Worm (Caenorhabditis elegans) whole organism, L4 larva: Measurements from ENCODE around the gene srh-148.
"Not testable (repeated sequence)": the region's sequence is repeated elsewhere in the genome, so short reads cannot be mapped to it uniquely, and the experiment has no call there.

Experiments used
- F49E8.2 ChIP-seq: sonication (generic microtip); optimal IDR thresholded peaks from 2 replicates; lab custom pipeline; 2016; ENCODE audit warnings: missing compliant biosample characterization, mild to moderate bottlenecking, missing genetic modification characterization, borderline replicate concordance
- Y75B8A.6 ChIP-seq: fragments of 200-800 bp; sonication (Bioruptor generic); IDR thresholded peaks from 2 replicates; pipeline ENCODE4 v1.3.6; 2022; ENCODE audit warnings: missing genetic modification reagents, missing genetic modification characterization, missing compliant biosample characterization
- aha-1 ChIP-seq: fragments of 150-350 bp; peaks from one replicate; lab custom pipeline; 2014; ENCODE audit warnings: missing biosample characterization, missing genetic modification characterization
- aly-2 ChIP-seq: sonication (generic microtip); optimal IDR thresholded peaks from 2 replicates; lab custom pipeline; 2018; ENCODE audit warnings: missing biosample characterization, missing genetic modification characterization
- arid-1 ChIP-seq: fragments of 200-800 bp; sonication (Bioruptor generic); conservative IDR thresholded peaks from 2 replicates; pipeline ENCODE4 v1.3.6; 2022; ENCODE audit warnings: missing genetic modification reagents, missing genetic modification characterization, missing compliant biosample characterization
- ceh-82 ChIP-seq: sonication (generic microtip); optimal IDR thresholded peaks from 2 replicates; lab custom pipeline; 2017; ENCODE audit warnings: missing biosample characterization, missing genetic modification characterization
- daf-12 ChIP-seq: fragments of 150-350 bp; optimal IDR thresholded peaks from 2 replicates; lab custom pipeline; 2014; ENCODE audit warnings: missing biosample characterization, missing genetic modification reagents, missing genetic modification characterization
- daf-8 ChIP-seq: fragments of 200-800 bp; sonication (Bioruptor generic); IDR thresholded peaks from 2 replicates; pipeline ENCODE4 v1.3.6; 2022; ENCODE audit warnings: missing genetic modification characterization, missing compliant biosample characterization
- dmd-6 ChIP-seq: fragments of 200-800 bp; sonication (Bioruptor generic); IDR thresholded peaks from 2 replicates; pipeline ENCODE4 v1.3.6; 2022; ENCODE audit warnings: missing genetic modification reagents, missing genetic modification characterization, missing compliant biosample characterization
- dve-1 ChIP-seq: sonication (generic microtip); optimal IDR thresholded peaks from 2 replicates; lab custom pipeline; 2017; ENCODE audit warnings: antibody characterized with exemption, mild to moderate bottlenecking, missing genetic modification characterization, missing compliant biosample characterization; ENCODE audit not compliant: insufficient read depth
- egl-27 ChIP-seq: sonication (generic microtip); optimal IDR thresholded peaks from 3 replicates; lab custom pipeline; 2017; ENCODE audit warnings: missing biosample characterization, missing genetic modification reagents, missing genetic modification characterization
- fkh-10 ChIP-seq: fragments of 150-350 bp; optimal IDR thresholded peaks from 2 replicates; lab custom pipeline; 2014; ENCODE audit warnings: missing biosample characterization, missing genetic modification reagents, missing genetic modification characterization
- fos-1 ChIP-seq: fragments of 150-350 bp; optimal IDR thresholded peaks from 2 replicates; lab custom pipeline; 2014; ENCODE audit warnings: missing biosample characterization, missing genetic modification characterization
- gei-8 ChIP-seq: fragments of 200-800 bp; sonication (Bioruptor generic); optimal IDR thresholded peaks from 2 replicates; lab custom pipeline; 2018; ENCODE audit warnings: mild to moderate bottlenecking, missing genetic modification characterization, missing compliant biosample characterization
- hlh-30 ChIP-seq: sonication (generic microtip); optimal IDR thresholded peaks from 2 replicates; lab custom pipeline; 2017; ENCODE audit warnings: antibody characterized with exemption, mild to moderate bottlenecking, missing genetic modification characterization, missing compliant biosample characterization; ENCODE audit not compliant: insufficient read depth
- jun-1 ChIP-seq: fragments of 150-350 bp; optimal IDR thresholded peaks from 2 replicates; lab custom pipeline; 2014; ENCODE audit warnings: missing biosample characterization, missing genetic modification reagents, missing genetic modification characterization
- lim-7 ChIP-seq: fragments of 200-800 bp; sonication (Bioruptor generic); IDR thresholded peaks from 2 replicates; pipeline ENCODE4 v1.3.6; 2022; ENCODE audit warnings: missing genetic modification characterization, missing compliant biosample characterization
- lin-1 ChIP-seq: fragments of 200-800 bp; sonication (Bioruptor generic); IDR thresholded peaks from 2 replicates; pipeline ENCODE4 v1.3.6; 2022; ENCODE audit warnings: missing genetic modification reagents, missing genetic modification characterization, missing compliant biosample characterization
- lsy-2 ChIP-seq, 2 experiments: fragments of 150-350 bp in 1 of 2; sonication (generic microtip) in 1 of 2; optimal IDR thresholded peaks; 2 replicates each; lab custom pipeline; 2014 to 2017; ENCODE audit warnings: missing biosample characterization in 2 of 2, missing genetic modification characterization in 2 of 2
- madf-5 ChIP-seq, 2 experiments: fragments of 200-800 bp; sonication (Bioruptor generic); IDR thresholded peaks; 2 replicates each; pipeline ENCODE4 v1.3.6; 2022; ENCODE audit warnings: missing compliant biosample characterization in 2 of 2, missing genetic modification characterization in 2 of 2
- mxl-3 ChIP-seq: fragments of 200-800 bp; sonication (Bioruptor generic); optimal IDR thresholded peaks from 2 replicates; lab custom pipeline; 2018; ENCODE audit warnings: mild to moderate bottlenecking, missing genetic modification characterization, missing compliant biosample characterization
- nhr-25 ChIP-seq: sonication (generic microtip); optimal IDR thresholded peaks from 2 replicates; lab custom pipeline; 2017; ENCODE audit warnings: missing genetic modification characterization, mild to moderate bottlenecking, missing compliant biosample characterization, antibody characterized with exemption, moderate library complexity, borderline replicate concordance; ENCODE audit not compliant: insufficient read depth
- nhr-28 ChIP-seq: fragments of 150-350 bp; optimal IDR thresholded peaks from 2 replicates; lab custom pipeline; 2014; ENCODE audit warnings: missing biosample characterization, missing genetic modification characterization
- nhr-41 ChIP-seq: fragments of 200-800 bp; sonication (Bioruptor generic); IDR thresholded peaks from 2 replicates; pipeline ENCODE4 v1.3.6; 2022; ENCODE audit warnings: missing genetic modification reagents, missing genetic modification characterization, missing compliant biosample characterization
- nhr-48 ChIP-seq: sonication (generic microtip); optimal IDR thresholded peaks from 2 replicates; lab custom pipeline; 2016; ENCODE audit warnings: mild to moderate bottlenecking, missing genetic modification characterization, missing compliant biosample characterization
- php-3 ChIP-seq: fragments of 200-800 bp; sonication (Bioruptor generic); IDR thresholded peaks from 2 replicates; pipeline ENCODE4 v1.3.6; 2022; ENCODE audit warnings: missing genetic modification reagents, missing genetic modification characterization, missing compliant biosample characterization
- pqm-1 ChIP-seq: sonication (generic microtip); optimal IDR thresholded peaks from 2 replicates; lab custom pipeline; 2017; ENCODE audit warnings: missing biosample characterization, missing genetic modification characterization
- rbr-2 ChIP-seq: sonication (generic microtip); optimal IDR thresholded peaks from 2 replicates; lab custom pipeline; 2016; ENCODE audit warnings: missing genotype, missing genetic modification characterization, missing compliant biosample characterization
- snpc-1.2 ChIP-seq: fragments of 200-800 bp; sonication (Bioruptor generic); IDR thresholded peaks from 2 replicates; pipeline ENCODE4 v1.3.6; 2022; ENCODE audit warnings: missing genetic modification reagents, missing genetic modification characterization, missing compliant biosample characterization
- snpc-4 ChIP-seq: fragments of 150-350 bp; optimal IDR thresholded peaks from 2 replicates; lab custom pipeline; 2014; ENCODE audit warnings: missing biosample characterization, missing genetic modification characterization
- tag-97 ChIP-seq: fragments of 200-800 bp; sonication (Bioruptor generic); IDR thresholded peaks from 2 replicates; pipeline ENCODE4 v1.3.6; 2022; ENCODE audit warnings: missing genetic modification characterization, missing compliant biosample characterization
- tra-1 ChIP-seq: fragments of 200-800 bp; sonication (Bioruptor generic); IDR thresholded peaks from 2 replicates; pipeline ENCODE4 v1.3.6; 2022; ENCODE audit warnings: missing genetic modification reagents, missing genetic modification characterization, missing compliant biosample characterization
- unc-39 ChIP-seq: sonication (generic microtip); optimal IDR thresholded peaks from 2 replicates; lab custom pipeline; 2017; ENCODE audit warnings: missing biosample characterization, missing genetic modification characterization
- unc-62 ChIP-seq, 3 experiments: fragments of 150-350 bp in 1 of 3; sonication (generic microtip); optimal IDR thresholded peaks in 2 of 3; peaks in 1 of 3; 1 replicate in 1 of 3; 2 replicates in 2 of 3; lab custom pipeline; 2014 to 2017; ENCODE audit warnings: missing biosample characterization in 3 of 3, missing genetic modification characterization in 3 of 3, missing genetic modification reagents in 3 of 3, missing genotype in 1 of 3
- vab-7 ChIP-seq: fragments of 200-800 bp; sonication (Bioruptor generic); IDR thresholded peaks from 2 replicates; pipeline ENCODE4 v1.3.6; 2022; ENCODE audit warnings: missing genetic modification reagents, missing genetic modification characterization, missing compliant biosample characterization
- zag-1 ChIP-seq: fragments of 150-350 bp; optimal IDR thresholded peaks from 2 replicates; lab custom pipeline; 2014; ENCODE audit warnings: missing biosample characterization, missing genetic modification characterization
- zip-2 ChIP-seq: fragments of 150-350 bp; optimal IDR thresholded peaks from 2 replicates; lab custom pipeline; 2014; ENCODE audit warnings: missing biosample characterization, missing genetic modification characterization
- ztf-11 ChIP-seq: fragments of 150-350 bp; optimal IDR thresholded peaks from 2 replicates; lab custom pipeline; 2014; ENCODE audit warnings: missing biosample characterization, missing genetic modification characterization

srh-148 gene

ce11 chrV:15821398-15821797, 36.8 kb downstream of the srh-148 start, which contains the start of gene srbc-49:
Gene srbc-49, plus strand, starts transcription at chrV:15821698.
- TF ChIP-seq lsy-2 (tag; optimal IDR thresholded peaks at IDR 0.05; lab: Kevin White, UChicago) (no peak), ceh-82 (tag; lab: Kevin White, UChicago) (no peak), ztf-11 (tag; lab: Kevin White, UChicago) (no peak)
- TF ChIP-seq, all 104 proteins: peak for 0

- TF ChIP-seq madf-5 (GFP tag; IDR thresholded peaks at IDR 0.05; lab: Robert Waterston, UW), result no peak
- TF ChIP-seq aha-1 (tag; lab: Kevin White, UChicago), result peak; percentile 36
- TF ChIP-seq, all 104 proteins: peak for 1
Measured at ce11 chrV:15819983-15820382, 38.2 kb downstream of the srh-148 start, which contains the start of gene srbc-48. Gene srbc-48, plus strand, starts transcription at chrV:15820283.

- TF ChIP-seq snpc-4 (tag; lab: Kevin White, UChicago) (no peak), aha-1 (tag; lab: Kevin White, UChicago) (peak; percentile 18)
Measured at ce11 chrV:15817746-15818145, 40.4 kb downstream of the srh-148 start, which contains the start of gene abf-3. Gene abf-3, minus strand, starts transcription at chrV:15817846.

- TF ChIP-seq nhr-41 (GFP tag; lab: Robert Waterston, UW), result no peak
- TF ChIP-seq nhr-48 (tag; lab: Kevin White, UChicago), result no peak
- peak; percentile 32 for TF ChIP-seq aha-1 (tag; lab: Kevin White, UChicago)
- TF ChIP-seq unc-62 (GFP tag; optimal IDR thresholded peaks at IDR 0.05 in 1 of 2; lab: Kevin White, UChicago), result no peak
- TF ChIP-seq unc-62 (tag; optimal IDR thresholded peaks at IDR 0.05; lab: Kevin White, UChicago), result no peak
- no peak for TF ChIP-seq dve-1
- peak; percentile 71 for TF ChIP-seq zip-2 (tag; lab: Kevin White, UChicago)
- no peak for TF ChIP-seq tra-1 (GFP tag; lab: Robert Waterston, UW)
- TF ChIP-seq arid-1 (GFP tag; lab: Robert Waterston, UW), result no peak
- TF ChIP-seq mxl-3 (GFP tag; lab: Kevin White, UChicago), result peak; percentile 31
- no peak for TF ChIP-seq aly-2 (tag; lab: Kevin White, UChicago)
- TF ChIP-seq dmd-6 (GFP tag; lab: Robert Waterston, UW), result peak; percentile 12; the same call in 1 of the 2 replicates
- TF ChIP-seq nhr-28 (tag; lab: Kevin White, UChicago), result peak; percentile 43
- no peak for TF ChIP-seq zag-1 (tag; lab: Kevin White, UChicago)
- TF ChIP-seq pqm-1 (tag; lab: Kevin White, UChicago), result no peak
- no peak for TF ChIP-seq nhr-25 (tag; lab: Kevin White, UChicago)
- TF ChIP-seq daf-8 (GFP tag; lab: Robert Waterston, UW), result no peak
- no peak for TF ChIP-seq rbr-2 (tag; lab: Kevin White, UChicago)
- TF ChIP-seq php-3 (GFP tag; lab: Robert Waterston, UW), result no peak
- peak; percentile 24 for TF ChIP-seq hlh-30 (tag; lab: Kevin White, UChicago)
- TF ChIP-seq snpc-1.2 (GFP tag; lab: Robert Waterston, UW), result no peak
Measured at ce11 chrV:15815962-15816432, 42.2 kb downstream of the srh-148 start, which contains the start of the genes fbxa-69 and F54B8.4. Gene fbxa-69, minus strand, starts transcription at chrV:15815971. Gene F54B8.4, plus strand, starts transcription at chrV:15816382.

- TF ChIP-seq zip-2 (tag; lab: Kevin White, UChicago); lin-1 (GFP tag; lab: Robert Waterston, UW); egl-27 (tag; lab: Kevin White, UChicago): not testable (repeated sequence)
Measured at ce11 chrV:15811982-15812381, 46.2 kb downstream of the srh-148 start, which contains the start of gene nhr-282. Gene nhr-282, plus strand, starts transcription at chrV:15812282.

- TF ChIP-seq F49E8.2 (tag; lab: Kevin White, UChicago), result no peak
- no peak for TF ChIP-seq lim-7 (GFP tag; lab: Robert Waterston, UW)
- no peak for TF ChIP-seq fkh-10
- TF ChIP-seq vab-7 (GFP tag; lab: Robert Waterston, UW), result no peak
- TF ChIP-seq unc-39 (tag; lab: Kevin White, UChicago), result no peak
- no peak for TF ChIP-seq tag-97 (GFP tag; lab: Robert Waterston, UW)
- no peak for TF ChIP-seq gei-8 (GFP tag; lab: Kevin White, UChicago)
- no peak for TF ChIP-seq jun-1 (tag; lab: Kevin White, UChicago)
- no peak for TF ChIP-seq daf-12 (tag; lab: Kevin White, UChicago)
- TF ChIP-seq fos-1 (tag; lab: Kevin White, UChicago), result no peak
- no peak for TF ChIP-seq Y75B8A.6
- TF ChIP-seq, all 104 proteins: peak for 0
Measured at ce11 chrV:15810446-15810845, 47.7 kb downstream of the srh-148 start, which contains the start of gene F54B8.1. Gene F54B8.1, plus strand, starts transcription at chrV:15810746.
